Worm (Caenorhabditis elegans): Measurements from ENCODE around the gene Y53F4B.23.

Gene Y53F4B.23

DNA sequence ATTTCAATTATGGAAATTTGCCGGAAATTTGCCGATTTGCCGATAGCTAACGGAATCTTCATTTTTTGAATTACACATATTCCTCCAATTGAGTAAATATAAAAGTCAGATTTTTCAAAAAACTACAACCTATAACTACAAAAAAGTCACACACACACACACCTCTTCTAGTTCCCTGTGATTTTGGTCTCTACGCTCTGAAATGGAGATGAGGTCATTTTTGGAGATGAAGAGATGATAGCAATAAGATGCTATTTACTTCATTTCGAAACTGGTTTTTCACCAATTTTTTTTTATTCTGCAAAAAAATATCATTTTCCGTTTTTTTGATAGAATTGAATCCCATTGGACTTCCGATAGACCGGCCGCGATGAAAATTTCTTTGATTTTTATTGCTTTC is at the start of gene Y53F4B.23:
TSS of gene Y53F4B.23 (plus strand) at position 312 of the 400 bp plus-strand sequence.
- TF ChIP-seq nhr-2 (tag; optimal IDR thresholded peaks at IDR 0.05) = no peak
- no peak for TF ChIP-seq tbx-8 (GFP tag; optimal IDR thresholded peaks at IDR 0.05)
- TF ChIP-seq nhr-28 (tag; optimal IDR thresholded peaks at IDR 0.05) = no peak
- TF ChIP-seq zip-8 (tag; optimal IDR thresholded peaks at IDR 0.05) = no peak
- no peak for TF ChIP-seq ztf-11 (tag; optimal IDR thresholded peaks at IDR 0.05)

DNA sequence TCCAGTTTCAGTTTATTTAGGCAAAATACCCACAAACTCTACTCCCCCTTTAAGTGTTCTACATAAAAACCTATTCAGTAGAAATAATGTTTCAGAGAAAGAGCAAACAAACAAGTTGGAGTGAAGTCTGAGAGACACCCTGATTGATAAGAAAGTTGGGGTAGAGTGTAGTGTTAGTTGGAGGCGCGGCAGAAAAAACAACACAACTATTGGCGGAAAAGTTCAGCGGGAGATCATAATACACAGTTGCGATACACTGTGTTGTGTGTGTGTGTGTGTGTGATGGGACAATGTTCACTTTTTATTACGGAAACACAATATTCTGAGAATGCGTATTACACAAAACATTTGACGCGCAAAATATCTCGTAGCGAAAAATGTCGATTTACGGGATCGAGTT is 49.5 kb upstream of the Y53F4B.23 start:
- TF ChIP-seq unc-39 (tag; optimal IDR thresholded peaks at IDR 0.05) (no peak), flh-1 (GFP tag; optimal IDR thresholded peaks at IDR 0.05) (no peak), nhr-12 (tag; optimal IDR thresholded peaks at IDR 0.05) (no peak), ztf-11 (tag; optimal IDR thresholded peaks at IDR 0.05) (no peak), zip-8 (tag; optimal IDR thresholded peaks at IDR 0.05) (no peak), snpc-4 (tag; optimal IDR thresholded peaks at IDR 0.05) (no peak), mls-2 (tag; optimal IDR thresholded peaks at IDR 0.05) (no peak), cnd-1 (tag; optimal IDR thresholded peaks at IDR 0.05) (no peak), nhr-2 (tag; optimal IDR thresholded peaks at IDR 0.05) (no peak), elt-3 (tag; optimal IDR thresholded peaks at IDR 0.05) (no peak), nhr-76 (tag; optimal IDR thresholded peaks at IDR 0.05) (no peak), hlh-1 (tag; optimal IDR thresholded peaks at IDR 0.05) (no peak), ceh-43 (GFP tag; optimal IDR thresholded peaks at IDR 0.05) (no peak)

DNA sequence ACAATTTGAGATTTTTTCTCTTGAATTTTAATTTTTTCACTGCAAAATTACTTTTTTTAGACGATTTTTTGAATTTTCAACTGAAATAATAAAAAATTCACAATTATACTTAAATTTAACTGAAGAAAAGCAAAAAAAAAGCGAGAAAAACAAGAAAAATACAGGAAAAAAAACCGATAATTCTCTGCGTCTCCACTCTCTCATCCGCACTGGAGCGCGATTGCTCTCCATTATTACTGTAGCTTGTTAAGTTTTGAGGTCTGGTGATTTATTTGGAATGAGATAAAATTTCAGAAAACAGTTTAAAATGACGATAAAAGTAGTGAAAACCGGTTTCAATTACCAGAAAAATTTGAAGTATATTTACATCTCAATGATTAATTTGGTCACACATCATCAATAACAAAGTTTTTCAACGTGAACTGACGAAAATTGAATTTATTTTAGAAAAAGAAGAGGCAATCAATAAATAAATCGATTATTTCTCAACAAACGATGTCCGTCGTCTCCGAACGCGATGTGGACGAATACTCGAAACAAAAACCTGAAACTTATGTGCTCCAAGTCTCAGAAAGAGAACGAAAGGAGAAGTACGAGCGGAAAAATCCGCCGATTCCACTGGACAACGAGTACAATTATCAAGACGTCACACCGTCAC is 47.4 kb upstream of the Y53F4B.23 start, which contains the start of gene Y53F4B.19:
TSS of gene Y53F4B.19 (plus strand) at position 157 of the 658 bp plus-strand sequence.
- TF ChIP-seq ceh-39 (tag; optimal IDR thresholded peaks at IDR 0.05) = peak; percentile 95
- no peak for TF ChIP-seq cnd-1 (tag; optimal IDR thresholded peaks at IDR 0.05)
- peak; percentile 79 for TF ChIP-seq lsy-2 (tag; optimal IDR thresholded peaks at IDR 0.05)

DNA sequence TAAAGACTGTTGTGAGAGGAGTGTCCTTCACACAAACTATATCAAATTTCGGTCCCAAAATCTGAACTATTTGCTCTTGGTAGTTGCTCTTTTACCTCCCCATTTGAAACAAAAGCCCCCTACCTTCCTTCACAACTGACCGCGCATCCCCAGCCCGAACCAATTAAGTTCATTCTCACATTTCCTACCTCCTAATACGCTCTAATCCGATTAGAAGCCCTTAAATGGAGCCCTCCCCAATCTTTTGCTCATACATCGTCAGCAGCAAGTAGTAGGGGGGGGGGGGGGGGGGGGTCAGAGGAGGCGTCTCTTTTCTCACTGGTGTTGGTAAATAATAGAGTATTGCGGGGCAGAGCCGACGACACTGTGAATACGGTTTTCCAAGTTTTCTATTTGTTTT is 43.8 kb upstream of the Y53F4B.23 start:
- TF ChIP-seq ces-1 (GFP tag; optimal IDR thresholded peaks at IDR 0.05) = peak; percentile 58
- TF ChIP-seq sem-2 (GFP tag; optimal IDR thresholded peaks at IDR 0.05) = no peak
- TF ChIP-seq flh-1 (GFP tag; optimal IDR thresholded peaks at IDR 0.05) = no peak
- no peak for TF ChIP-seq ztf-11 (tag; optimal IDR thresholded peaks at IDR 0.05)
- TF ChIP-seq mls-2 (tag; optimal IDR thresholded peaks at IDR 0.05) = peak; percentile 8
- TF ChIP-seq tbx-8 (GFP tag; optimal IDR thresholded peaks at IDR 0.05) = no peak
- no peak for TF ChIP-seq snpc-4 (tag; optimal IDR thresholded peaks at IDR 0.05)
- no peak for TF ChIP-seq mab-5 (tag; optimal IDR thresholded peaks at IDR 0.05)
- no peak for TF ChIP-seq M03D4.4 (tag; optimal IDR thresholded peaks at IDR 0.05)
- TF ChIP-seq nhr-2 (tag; optimal IDR thresholded peaks at IDR 0.05) = no peak
- no peak for TF ChIP-seq cnd-1 (tag; optimal IDR thresholded peaks at IDR 0.05)
- TF ChIP-seq ceh-43 (GFP tag; optimal IDR thresholded peaks at IDR 0.05) = no peak
- TF ChIP-seq sptf-1 (tag; optimal IDR thresholded peaks at IDR 0.05) = peak; percentile 52
- TF ChIP-seq lin-32 (GFP tag; optimal IDR thresholded peaks at IDR 0.05) = no peak

DNA sequence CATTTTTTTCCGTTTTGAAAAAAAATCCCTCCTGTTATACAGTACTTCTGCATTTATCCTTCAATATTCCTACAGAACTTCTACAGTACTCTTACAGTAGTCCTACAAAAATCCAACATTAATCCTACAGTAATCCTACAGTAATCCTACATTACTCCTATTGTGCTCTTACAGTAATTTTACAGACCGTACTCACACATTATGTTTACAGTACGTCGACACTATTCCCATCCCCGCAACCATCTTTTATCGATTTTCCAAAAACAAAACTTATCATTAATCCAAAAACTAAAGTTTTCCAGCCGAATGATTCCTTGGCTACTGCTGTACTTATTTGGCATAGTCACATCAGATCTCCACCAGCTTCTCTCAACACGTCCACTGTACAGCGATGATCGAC is 40.1 kb upstream of the Y53F4B.23 start, which contains the start of gene Y53F4B.20:
TSS of gene Y53F4B.20 (plus strand) at position 301 of the 400 bp plus-strand sequence.
- no peak for TF ChIP-seq elt-1 (tag; optimal IDR thresholded peaks at IDR 0.05; ENCODE audit: borderline replicate concordance, insufficient read depth)
- no peak for TF ChIP-seq elt-3 (tag; optimal IDR thresholded peaks at IDR 0.05)
- TF ChIP-seq ceh-83 (GFP tag; optimal IDR thresholded peaks at IDR 0.05) = no peak
- no peak for TF ChIP-seq nhr-237 (tag; optimal IDR thresholded peaks at IDR 0.05)
- TF ChIP-seq flh-1 (GFP tag; optimal IDR thresholded peaks at IDR 0.05) = no peak
- no peak for TF ChIP-seq drap-1 (GFP tag; optimal IDR thresholded peaks at IDR 0.05)
- no peak for TF ChIP-seq lin-13 (tag; optimal IDR thresholded peaks at IDR 0.05)

DNA sequence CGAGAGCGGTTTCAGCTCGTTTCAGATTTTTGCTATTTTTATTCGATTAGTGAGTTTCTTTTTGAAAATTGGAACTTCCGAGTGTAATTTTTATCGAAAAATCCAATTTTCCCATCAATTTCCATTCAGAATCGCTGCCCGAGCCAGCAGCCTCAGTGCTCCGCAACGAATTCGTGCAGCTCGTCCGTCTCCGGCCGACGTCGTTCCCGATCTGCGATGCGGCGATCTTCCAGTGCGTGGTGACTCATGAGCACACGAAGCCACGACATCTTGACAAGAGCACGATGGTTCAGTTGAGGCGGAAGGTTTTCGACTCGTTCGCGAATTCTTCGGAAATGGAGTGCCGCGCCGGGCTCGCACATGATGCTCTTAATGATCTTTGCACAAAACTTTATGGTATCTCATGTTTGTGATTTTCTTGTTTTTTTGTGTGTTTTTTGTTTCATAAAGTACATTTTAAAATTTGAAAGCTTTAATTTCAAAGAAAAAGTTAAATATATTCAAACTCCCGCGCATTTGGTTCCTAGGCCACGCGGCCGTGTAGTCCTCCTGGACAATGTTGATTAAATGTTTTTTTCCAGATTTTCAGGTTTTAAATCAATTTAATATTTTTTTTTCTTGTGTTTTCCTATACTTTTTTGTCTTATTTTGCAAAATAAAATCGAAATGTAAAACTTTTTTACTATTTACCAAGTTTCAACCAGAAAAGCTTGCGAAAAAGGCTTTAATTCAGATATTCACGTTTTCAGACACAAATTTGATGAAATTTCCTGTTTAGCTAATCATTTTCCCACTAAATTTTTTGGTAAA is 35.0 kb upstream of the Y53F4B.23 start:
- peak; percentile 45 for TF ChIP-seq ceh-83 (GFP tag; optimal IDR thresholded peaks at IDR 0.05)
- TF ChIP-seq nhr-237 (tag; optimal IDR thresholded peaks at IDR 0.05) = peak; percentile 15
- peak; percentile 5 for TF ChIP-seq M03D4.4 (tag; optimal IDR thresholded peaks at IDR 0.05)
- peak; percentile 34 for TF ChIP-seq ces-1 (GFP tag; optimal IDR thresholded peaks at IDR 0.05)
- TF ChIP-seq nhr-12 (tag; optimal IDR thresholded peaks at IDR 0.05) = no peak
- no peak for TF ChIP-seq nhr-76 (tag; optimal IDR thresholded peaks at IDR 0.05)
